Fruit fly (Drosophila melanogaster): ENCODE results near the gene CG6686.

CG6686 gene

dm6 chr2L:12004211-12004979 is 16.6 kb upstream of the CG6686 start (continued):
- TF ChIP-seq vnd (GFP tag; IDR thresholded peaks at IDR 0.05; ENCODE audit: partially characterized antibody) (no peak), wdn (GFP tag; IDR thresholded peaks at IDR 0.05) (no peak), Hsf (GFP tag; optimal IDR thresholded peaks at IDR 0.05) (no peak), CG9876 (GFP tag; optimal IDR thresholded peaks at IDR 0.05) (peak; percentile 21), hbn (GFP tag; IDR thresholded peaks at IDR 0.05; ENCODE audit: partially characterized antibody) (no peak), CG4820 (GFP tag; optimal IDR thresholded peaks at IDR 0.05) (peak; percentile 13), CG12942 (GFP tag; optimal IDR thresholded peaks at IDR 0.05) (peak; percentile 6), Fer3 (tag; optimal IDR thresholded peaks at IDR 0.05) (peak; percentile 20), CG9727 (GFP tag; optimal IDR thresholded peaks at IDR 0.05) (peak; percentile 70), Doc2 (GFP tag; IDR thresholded peaks at IDR 0.05) (no peak), CG11560 (tag; IDR thresholded peaks at IDR 0.05) (no peak), gsb-n (tag; optimal IDR thresholded peaks at IDR 0.05) (peak; percentile 66), ind (GFP tag; optimal IDR thresholded peaks at IDR 0.05) (no peak), dmrt99B (tag; optimal IDR thresholded peaks at IDR 0.05) (peak; percentile 50), CG17802 (tag; optimal IDR thresholded peaks at IDR 0.05) (peak; percentile 43), run (tag; optimal IDR thresholded peaks at IDR 0.05) (peak; percentile 77), CG13424 (tag; optimal IDR thresholded peaks at IDR 0.05) (peak; percentile 76), CG12236 (GFP tag; optimal IDR thresholded peaks at IDR 0.05) (peak; percentile 73), CG17829 (tag; optimal IDR thresholded peaks at IDR 0.05) (peak; percentile 34), pho (GFP tag; optimal IDR thresholded peaks at IDR 0.05) (peak; percentile 28), Med (GFP tag) (peak; percentile 93), HLHmδ (GFP tag; optimal IDR thresholded peaks at IDR 0.05) (peak; percentile 80), Sin3A (optimal IDR thresholded peaks at IDR 0.05) (no peak), Oli (tag; optimal IDR thresholded peaks at IDR 0.05) (no peak), Sox102F (GFP tag; optimal IDR thresholded peaks at IDR 0.05) (peak; percentile 68), CG2875 (GFP tag; optimal IDR thresholded peaks at IDR 0.05) (peak; percentile 86), insv (GFP tag; optimal IDR thresholded peaks at IDR 0.05) (no peak), Nf-YC (tag; optimal IDR thresholded peaks at IDR 0.05) (no peak), pb (GFP tag; optimal IDR thresholded peaks at IDR 0.05) (no peak), dpn (GFP tag; optimal IDR thresholded peaks at IDR 0.05) (peak; percentile 33 to 50), emc (GFP tag; optimal IDR thresholded peaks at IDR 0.05) (peak; percentile 35), cwo (GFP tag; optimal IDR thresholded peaks at IDR 0.05) (peak; percentile 47), Dp (GFP tag; optimal IDR thresholded peaks at IDR 0.05) (peak; percentile 39), toy (GFP tag; IDR thresholded peaks at IDR 0.05) (no peak), CkIIα-i1 (GFP tag; IDR thresholded peaks at IDR 0.05) (no peak), vfl (GFP tag; optimal IDR thresholded peaks at IDR 0.05) (no peak), Hand (GFP tag; optimal IDR thresholded peaks at IDR 0.05) (no peak), gfzf (GFP tag; optimal IDR thresholded peaks at IDR 0.05) (no peak), CG4360 (GFP tag; IDR thresholded peaks at IDR 0.05) (no peak), CG17612 (GFP tag; IDR thresholded peaks at IDR 0.05) (no peak), CG32532 (GFP tag; IDR thresholded peaks at IDR 0.05) (no peak), cad (GFP tag; optimal IDR thresholded peaks at IDR 0.05) (no peak), Sry-β (GFP tag; optimal IDR thresholded peaks at IDR 0.05) (peak; percentile 42), crp (GFP tag; optimal IDR thresholded peaks at IDR 0.05) (peak in 1 of 2 experiments; percentile 6), ewg (GFP tag; optimal IDR thresholded peaks at IDR 0.05) (peak; percentile 33), wor (GFP tag; IDR thresholded peaks at IDR 0.05) (no peak), Mad (GFP tag; optimal IDR thresholded peaks at IDR 0.05) (peak; percentile 31), Usf (GFP tag; optimal IDR thresholded peaks at IDR 0.05) (no peak), pfk (GFP tag; optimal IDR thresholded peaks at IDR 0.05) (peak; percentile 68), CG4424 (GFP tag; optimal IDR thresholded peaks at IDR 0.05) (peak; percentile 41)

Data from whole organism, embryonic.